Worm (Caenorhabditis elegans): ENCODE measurements around the gene mlck-1.

DNA sequence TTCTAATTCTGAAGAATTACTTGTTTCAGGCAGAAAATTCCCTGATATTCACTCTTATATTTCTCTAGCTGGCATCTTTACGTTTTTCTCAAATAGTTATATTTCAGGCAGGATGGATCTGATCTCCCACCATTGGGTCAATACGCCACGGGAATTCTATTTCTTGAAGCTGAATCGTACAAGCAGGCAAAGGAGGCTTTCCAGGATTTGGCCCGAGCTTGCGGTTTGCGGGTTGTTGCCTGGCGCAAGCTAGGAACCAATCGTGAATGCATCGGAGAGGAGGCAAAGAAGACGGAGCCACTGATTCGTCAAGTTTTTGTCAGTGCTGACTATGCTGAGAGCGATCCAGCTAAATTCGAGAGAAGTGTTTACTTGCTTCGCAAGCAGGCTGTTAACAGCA, 15.5 kb upstream of the mlck-1 start:
- TF ChIP-seq snpc-4 (tag; optimal IDR thresholded peaks at IDR 0.05): no peak
- TF ChIP-seq ceh-82 (tag; optimal IDR thresholded peaks at IDR 0.05): no peak
- TF ChIP-seq elt-1 (tag; optimal IDR thresholded peaks at IDR 0.05): no peak
- TF ChIP-seq ZK546.5 (tag; optimal IDR thresholded peaks at IDR 0.05): no peak
- no peak for TF ChIP-seq lin-13 (GFP tag; optimal IDR thresholded peaks at IDR 0.05)
- no peak for TF ChIP-seq nhr-21 (tag; optimal IDR thresholded peaks at IDR 0.05)
- no peak for TF ChIP-seq dmd-4 (tag; optimal IDR thresholded peaks at IDR 0.05)
- no peak for TF ChIP-seq nhr-237 (tag; optimal IDR thresholded peaks at IDR 0.05)
- TF ChIP-seq F13H6.1 (tag; optimal IDR thresholded peaks at IDR 0.05): no peak
- TF ChIP-seq unc-39 (tag; optimal IDR thresholded peaks at IDR 0.05): no peak
- no peak for TF ChIP-seq ztf-11 (tag; optimal IDR thresholded peaks at IDR 0.05)
- TF ChIP-seq aly-2 (tag; optimal IDR thresholded peaks at IDR 0.05): no peak
- TF ChIP-seq lsy-2 (tag; optimal IDR thresholded peaks at IDR 0.05): no peak

Measured in whole organism, L2 larva.